Worm (Caenorhabditis elegans): Measurements from ENCODE around the gene C32D5.11.

C32D5.11 gene

DNA sequence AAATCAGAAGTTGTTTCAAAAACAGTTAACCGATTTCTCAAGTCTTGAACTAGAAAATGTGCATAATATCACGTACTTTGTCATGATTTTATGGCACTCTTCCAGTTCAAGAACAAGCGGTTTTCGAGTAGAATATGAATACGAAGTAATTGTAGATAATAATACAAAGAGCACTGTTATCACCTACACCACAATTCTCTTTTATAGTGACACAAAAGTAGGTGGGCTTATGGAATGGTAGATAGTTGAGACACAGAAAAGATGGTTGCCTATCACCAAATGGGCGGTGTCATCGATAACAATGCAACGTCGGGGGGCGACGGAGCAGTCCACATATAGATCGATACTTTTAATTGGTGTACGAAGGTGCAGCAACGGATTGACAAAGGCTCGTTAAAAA lies 26.6 kb downstream of the C32D5.11 start:
- TF ChIP-seq egl-27 (tag; optimal IDR thresholded peaks at IDR 0.05) (no peak), sma-9 (GFP tag; optimal IDR thresholded peaks at IDR 0.05) (peak; percentile 17), sma-9 (tag; optimal IDR thresholded peaks at IDR 0.05) (no peak), skn-1 (tag; optimal IDR thresholded peaks at IDR 0.05) (peak; percentile 33), fos-1 (tag; optimal IDR thresholded peaks at IDR 0.05) (peak; percentile 95), mbf-1 (tag; optimal IDR thresholded peaks at IDR 0.05) (no peak), gmeb-1 (tag; optimal IDR thresholded peaks at IDR 0.05) (peak; percentile 43), crh-2 (tag; optimal IDR thresholded peaks at IDR 0.05) (peak; percentile 43), ztf-1 (GFP tag; conservative IDR thresholded peaks at IDR 0.05) (no peak), alr-1 (tag; optimal IDR thresholded peaks at IDR 0.05) (no peak)

- TF ChIP-seq Y55F3AM.14 (GFP tag; optimal IDR thresholded peaks at IDR 0.05) (no peak), fos-1 (tag; optimal IDR thresholded peaks at IDR 0.05) (peak; percentile 91), crh-2 (tag; optimal IDR thresholded peaks at IDR 0.05) (peak; percentile 70), gmeb-1 (tag; optimal IDR thresholded peaks at IDR 0.05) (peak; percentile 24), sma-9 (GFP tag; optimal IDR thresholded peaks at IDR 0.05) (peak; percentile 67), sma-9 (tag; optimal IDR thresholded peaks at IDR 0.05) (no peak), lsy-2 (tag; optimal IDR thresholded peaks at IDR 0.05) (no peak), zag-1 (tag; optimal IDR thresholded peaks at IDR 0.05) (no peak), F13H6.1 (tag; optimal IDR thresholded peaks at IDR 0.05) (peak; percentile 57), nhr-237 (tag; optimal IDR thresholded peaks at IDR 0.05) (no peak), sma-3 (GFP tag; optimal IDR thresholded peaks at IDR 0.05) (peak; percentile 5), dmd-4 (tag; optimal IDR thresholded peaks at IDR 0.05) (no peak), mab-5 (tag; optimal IDR thresholded peaks at IDR 0.05) (no peak), ceh-16 (tag; optimal IDR thresholded peaks at IDR 0.05) (no peak), egl-27 (tag; optimal IDR thresholded peaks at IDR 0.05) (no peak), lin-13 (GFP tag; optimal IDR thresholded peaks at IDR 0.05) (no peak)
Measured at ce11 chrII:6327317-6327716, 27.9 kb downstream of the C32D5.11 start.

DNA sequence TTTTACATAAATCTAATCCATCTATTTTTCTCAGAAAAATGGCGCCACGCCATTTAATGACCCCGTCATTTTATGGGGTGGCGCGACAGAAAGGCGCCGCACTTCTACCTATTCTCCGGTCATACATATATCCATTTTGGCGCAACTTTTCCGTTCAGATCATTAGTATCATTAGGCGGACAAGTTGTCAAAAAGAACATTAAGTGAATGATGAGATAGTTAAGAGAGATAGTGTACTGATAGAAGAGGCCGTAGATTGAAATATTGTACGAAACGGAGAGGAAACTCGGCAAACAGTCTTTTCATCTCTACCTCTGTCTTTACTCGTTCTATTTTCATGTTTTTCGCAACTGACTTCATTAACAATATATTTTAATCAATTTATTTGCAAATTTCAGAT lies 31.2 kb downstream of the C32D5.11 start, which contains the start of gene sma-6:
TSS of gene sma-6 (plus strand) at position 399 of the 400 bp plus-strand sequence.
- TF ChIP-seq ZK546.5 (tag; optimal IDR thresholded peaks at IDR 0.05) (no peak), elt-1 (tag; optimal IDR thresholded peaks at IDR 0.05) (no peak), nhr-129 (tag; optimal IDR thresholded peaks at IDR 0.05) (no peak), mbf-1 (tag; optimal IDR thresholded peaks at IDR 0.05) (no peak), ztf-11 (tag; optimal IDR thresholded peaks at IDR 0.05) (no peak), sma-3 (GFP tag; optimal IDR thresholded peaks at IDR 0.05) (peak; percentile 50), mdl-1 (tag; optimal IDR thresholded peaks at IDR 0.05) (no peak), nhr-6 (tag; optimal IDR thresholded peaks at IDR 0.05) (no peak), ztf-1 (GFP tag; conservative IDR thresholded peaks at IDR 0.05) (no peak), nhr-25 (tag; optimal IDR thresholded peaks at IDR 0.05) (no peak), nhr-12 (tag; optimal IDR thresholded peaks at IDR 0.05) (no peak), nhr-77 (tag; optimal IDR thresholded peaks at IDR 0.05) (no peak), fos-1 (tag; optimal IDR thresholded peaks at IDR 0.05) (peak; percentile 32), ceh-16 (tag; optimal IDR thresholded peaks at IDR 0.05) (no peak)

DNA sequence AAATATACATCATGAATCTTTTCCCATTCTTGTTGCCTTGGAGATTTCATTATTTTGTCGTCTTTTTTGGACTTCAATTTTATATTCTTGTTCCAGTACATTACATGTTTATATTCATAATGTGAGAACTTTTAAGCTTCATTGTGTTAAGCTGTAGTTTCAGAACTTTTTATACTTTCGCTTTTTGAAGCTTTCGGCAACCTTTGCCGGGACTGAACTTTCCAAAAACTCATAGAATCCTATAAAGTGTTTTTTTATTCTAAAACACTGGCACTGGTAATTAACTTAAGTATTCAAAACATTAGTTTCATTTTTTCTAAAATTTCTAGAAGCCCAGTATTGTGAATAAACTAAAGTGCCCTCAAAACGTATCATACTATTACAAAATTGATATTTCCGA lies 32.3 kb downstream of the C32D5.11 start, which contains the start of gene C32D5.4:
TSS of gene C32D5.4 (minus strand) at position 101 of the 400 bp plus-strand sequence.
- TF ChIP-seq ztf-11 (tag; optimal IDR thresholded peaks at IDR 0.05) (no peak), nhr-21 (tag; optimal IDR thresholded peaks at IDR 0.05) (no peak), snpc-4 (tag; optimal IDR thresholded peaks at IDR 0.05) (no peak), egl-27 (tag; optimal IDR thresholded peaks at IDR 0.05) (no peak), crh-2 (tag; optimal IDR thresholded peaks at IDR 0.05) (no peak), R02D3.7 (tag; optimal IDR thresholded peaks at IDR 0.05) (no peak), alr-1 (tag; optimal IDR thresholded peaks at IDR 0.05) (no peak), F13H6.1 (tag; optimal IDR thresholded peaks at IDR 0.05) (no peak)

- TF ChIP-seq lin-39 (tag; optimal IDR thresholded peaks at IDR 0.05) (no peak), mbf-1 (tag; optimal IDR thresholded peaks at IDR 0.05) (no peak)
Measured at ce11 chrII:6322081-6322480, 33.2 kb downstream of the C32D5.11 start.
